Worm (Caenorhabditis elegans): ENCODE measurements around the gene F26G1.2.

The F26G1.2 gene

DNA sequence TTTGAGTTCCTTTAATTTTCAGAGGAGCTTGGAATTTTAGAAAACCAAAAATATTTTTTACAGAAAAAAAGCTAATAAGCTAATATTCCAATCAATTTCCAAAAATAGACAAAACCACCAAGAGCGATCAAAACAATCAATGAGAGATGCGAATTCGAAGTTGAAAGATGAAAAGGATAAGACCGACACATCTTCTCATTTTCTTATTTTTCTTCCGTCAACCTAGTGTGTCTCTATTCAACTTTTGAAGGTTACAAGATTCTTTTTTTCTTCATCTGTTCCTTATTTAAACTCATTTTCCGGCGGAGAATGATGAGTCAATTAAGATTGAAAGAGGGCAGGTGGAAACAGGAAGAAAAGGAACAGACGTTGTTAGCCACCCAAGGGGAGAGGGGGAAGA lies 4.7 kb downstream of the F26G1.2 start:
- TF ChIP-seq nhr-23 (tag; optimal IDR thresholded peaks at IDR 0.05) = peak; percentile 35
- peak; percentile 27 for TF ChIP-seq ceh-28 (tag; optimal IDR thresholded peaks at IDR 0.05)
- TF ChIP-seq nhr-25 (tag; optimal IDR thresholded peaks at IDR 0.05) = peak; percentile 60
- TF ChIP-seq zag-1 (tag; optimal IDR thresholded peaks at IDR 0.05) = no peak

DNA sequence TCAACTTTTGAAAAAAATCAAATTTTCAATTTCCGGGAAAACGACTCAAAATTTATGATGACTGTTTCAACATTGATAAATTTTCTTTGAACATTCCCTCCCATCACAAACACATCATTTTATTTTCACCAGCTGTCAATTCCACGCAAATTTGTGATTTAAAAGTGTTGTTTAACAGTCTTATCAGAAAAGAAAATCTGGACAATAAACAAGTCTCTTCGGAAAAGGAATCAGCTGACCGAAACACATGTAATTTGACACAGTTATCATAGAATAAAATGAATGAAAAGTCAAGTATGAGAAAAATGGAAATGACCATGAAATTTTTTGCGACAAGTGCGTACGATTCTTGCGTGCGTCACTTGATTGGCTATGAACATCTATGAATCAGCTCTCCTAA lies 6.2 kb downstream of the F26G1.2 start:
- TF ChIP-seq nhr-23 (tag; optimal IDR thresholded peaks at IDR 0.05) (peak; percentile 62), ztf-11 (tag; optimal IDR thresholded peaks at IDR 0.05) (no peak), jun-1 (tag; optimal IDR thresholded peaks at IDR 0.05) (peak; percentile 39), elt-2 (tag; optimal IDR thresholded peaks at IDR 0.05) (peak; percentile 87), nhr-76 (tag; optimal IDR thresholded peaks at IDR 0.05) (no peak), pha-4 (tag; optimal IDR thresholded peaks at IDR 0.05) (peak; percentile 46), nhr-25 (tag; optimal IDR thresholded peaks at IDR 0.05) (peak; percentile 59)

DNA sequence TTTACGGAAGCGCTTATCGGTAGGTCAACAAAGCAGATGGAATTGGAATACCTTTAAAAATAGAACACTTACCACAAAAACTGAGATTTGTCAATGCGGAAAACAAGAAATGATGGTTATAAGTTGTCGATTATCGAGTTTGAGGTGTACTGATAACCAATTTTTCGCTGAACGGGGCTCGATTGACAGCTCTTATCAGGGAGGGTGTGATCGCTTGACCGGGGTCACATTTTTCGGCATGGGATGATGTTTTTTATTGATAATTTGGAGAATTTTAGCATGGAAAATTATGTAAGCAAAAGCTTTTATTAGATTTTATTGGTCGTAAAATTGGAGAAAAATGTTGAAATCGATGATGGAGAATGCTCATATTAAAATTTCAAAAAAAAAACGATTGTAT lies 7.0 kb downstream of the F26G1.2 start:
- peak; percentile 99 for TF ChIP-seq elt-2 (tag; optimal IDR thresholded peaks at IDR 0.05)
- TF ChIP-seq pqm-1 (tag; optimal IDR thresholded peaks at IDR 0.05) = peak; percentile 87
- TF ChIP-seq pha-4 (tag; optimal IDR thresholded peaks at IDR 0.05) = peak; percentile 69
- no peak for TF ChIP-seq ztf-4 (tag; optimal IDR thresholded peaks at IDR 0.05)
- TF ChIP-seq jun-1 (tag; optimal IDR thresholded peaks at IDR 0.05) = peak; percentile 24

DNA sequence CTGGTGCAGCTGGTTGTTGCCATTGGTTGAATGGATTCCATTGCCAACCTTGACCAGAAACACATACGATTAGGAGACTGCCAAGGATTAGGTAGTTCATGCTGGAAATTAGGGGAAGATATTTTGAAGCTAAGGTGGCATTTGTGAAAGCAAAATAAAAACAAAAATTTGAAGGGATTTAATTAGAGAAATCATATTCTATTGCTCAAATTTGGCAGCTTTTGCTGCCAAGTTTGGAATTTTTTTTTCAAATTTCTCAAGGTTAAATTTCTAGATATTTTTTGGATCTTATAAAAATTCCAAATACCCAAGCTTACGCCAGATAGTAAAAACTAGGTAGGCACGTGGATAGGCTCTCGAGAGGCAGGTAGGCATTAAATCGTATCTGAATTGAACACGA lies 8.4 kb downstream of the F26G1.2 start, which contains the start of gene F26G1.5:
F26G1.5 (minus strand) TSS at position 101 of the 400 bp plus-strand sequence.
- no peak for TF ChIP-seq egl-27 (tag; optimal IDR thresholded peaks at IDR 0.05)
- TF ChIP-seq ceh-9 (tag; optimal IDR thresholded peaks at IDR 0.05) = no peak
- TF ChIP-seq ZK546.5 (tag; optimal IDR thresholded peaks at IDR 0.05) = no peak
- TF ChIP-seq elt-1 (tag; optimal IDR thresholded peaks at IDR 0.05) = no peak
- no peak for TF ChIP-seq aly-2 (tag; optimal IDR thresholded peaks at IDR 0.05)
- no peak for TF ChIP-seq elt-3 (tag; optimal IDR thresholded peaks at IDR 0.05)
- no peak for TF ChIP-seq hmg-11 (tag; optimal IDR thresholded peaks at IDR 0.05)
- TF ChIP-seq eor-1 (tag; optimal IDR thresholded peaks at IDR 0.05) = no peak
- no peak for TF ChIP-seq mdl-1 (tag; optimal IDR thresholded peaks at IDR 0.05)
- TF ChIP-seq nhr-43 (tag; optimal IDR thresholded peaks at IDR 0.05; ENCODE audit: poor library complexity, severe bottlenecking) = no peak
- no peak for TF ChIP-seq daf-12 (tag; optimal IDR thresholded peaks at IDR 0.05)
- no peak for TF ChIP-seq pha-4 (tag; optimal IDR thresholded peaks at IDR 0.05)
- no peak for TF ChIP-seq nhr-12 (tag; optimal IDR thresholded peaks at IDR 0.05)
- no peak for TF ChIP-seq R02D3.7 (tag; optimal IDR thresholded peaks at IDR 0.05)
- TF ChIP-seq egl-5 (tag; optimal IDR thresholded peaks at IDR 0.05) = no peak
- TF ChIP-seq ceh-28 (tag; optimal IDR thresholded peaks at IDR 0.05) = no peak
- TF ChIP-seq lin-39 (tag; optimal IDR thresholded peaks at IDR 0.05) = no peak

DNA sequence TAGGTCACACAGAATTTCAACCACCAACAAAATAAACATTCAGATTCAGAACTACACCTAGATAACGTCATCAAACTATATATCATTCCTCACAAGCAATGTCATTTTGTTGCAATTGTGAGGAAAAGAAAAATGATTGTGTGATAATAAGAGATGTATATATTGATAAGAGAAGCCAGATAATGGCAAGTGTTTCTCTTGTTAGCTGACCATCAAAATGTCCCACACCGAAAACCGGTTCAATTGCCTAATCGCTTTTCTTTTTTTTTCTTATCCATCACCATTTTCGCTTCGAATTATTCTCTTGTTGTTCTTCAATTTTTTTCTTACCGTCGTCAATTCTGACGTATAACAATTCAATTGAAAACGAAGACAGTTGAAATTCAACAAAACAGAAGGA lies 9.6 kb downstream of the F26G1.2 start:
- TF ChIP-seq nhr-43 (tag; optimal IDR thresholded peaks at IDR 0.05; ENCODE audit: poor library complexity, severe bottlenecking) = peak; percentile 44
- TF ChIP-seq nhr-23 (tag; optimal IDR thresholded peaks at IDR 0.05) = peak; percentile 9
- TF ChIP-seq nhr-25 (tag; optimal IDR thresholded peaks at IDR 0.05) = peak; percentile 48
- TF ChIP-seq ama-1 (optimal IDR thresholded peaks at IDR 0.05) = no peak
- TF ChIP-seq elt-2 (tag; optimal IDR thresholded peaks at IDR 0.05) = no peak
- TF ChIP-seq elt-1 (tag; optimal IDR thresholded peaks at IDR 0.05) = peak; percentile 16
- TF ChIP-seq elt-3 (tag; optimal IDR thresholded peaks at IDR 0.05) = peak in 2 of 3 experiments; percentile 18 to 57

DNA sequence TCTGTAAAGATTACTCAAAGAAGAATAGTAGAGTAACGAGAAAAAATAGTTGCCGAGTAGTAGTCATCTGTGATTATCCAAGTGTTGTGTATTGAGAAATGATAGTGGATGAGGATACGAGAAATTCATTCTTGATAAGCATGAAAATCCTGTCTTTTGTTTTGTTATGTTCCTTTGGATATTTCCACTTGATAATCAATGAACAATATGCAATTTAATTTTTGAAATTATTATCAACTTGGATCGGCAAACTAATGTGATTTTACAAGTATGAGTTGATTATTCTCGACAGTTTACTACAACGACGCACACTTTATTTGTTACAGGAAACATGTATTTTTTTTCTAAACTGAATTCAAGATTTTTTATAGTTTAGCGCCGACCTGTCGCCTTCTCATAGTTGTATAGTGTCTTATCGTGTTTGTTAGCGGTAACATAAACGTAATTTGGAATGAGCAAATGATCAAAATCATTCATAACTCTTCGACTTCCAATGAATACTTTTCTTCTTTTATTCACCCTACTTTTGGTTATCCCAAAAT lies 11.1 kb downstream of the F26G1.2 start, which contains the start of the genes F26G1.9 and F26G1.10:
F26G1.9 (minus strand) TSS at position 101 of the 542 bp plus-strand sequence.
F26G1.10 (plus strand) TSS at position 492 of the 542 bp plus-strand sequence.
- TF ChIP-seq ceh-28 (tag; optimal IDR thresholded peaks at IDR 0.05) (no peak), elt-2 (tag; optimal IDR thresholded peaks at IDR 0.05) (peak; percentile 23)

DNA sequence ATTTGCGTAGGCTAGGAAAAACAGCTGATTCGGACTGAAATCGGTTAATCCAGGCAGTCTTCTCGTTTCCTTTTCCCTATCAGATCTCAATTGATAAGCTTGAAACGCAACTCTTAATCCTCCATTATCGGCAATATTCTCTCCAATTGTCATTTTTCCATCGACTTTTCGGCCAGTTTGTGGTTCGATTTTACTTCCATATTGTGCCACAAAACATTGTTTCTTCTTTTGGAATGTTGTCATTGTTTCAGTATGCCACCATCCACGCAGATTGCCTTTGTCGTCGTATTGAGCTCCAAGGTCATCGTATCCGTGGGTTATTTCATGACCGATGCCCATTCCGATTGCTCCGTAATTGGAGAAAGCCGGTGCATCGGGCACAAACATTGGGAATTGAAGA lies 12.9 kb downstream of the F26G1.2 start:
- TF ChIP-seq unc-39 (tag; optimal IDR thresholded peaks at IDR 0.05) (no peak), ztf-4 (tag; optimal IDR thresholded peaks at IDR 0.05) (no peak), fkh-2 (tag; optimal IDR thresholded peaks at IDR 0.05) (no peak), pqm-1 (tag; optimal IDR thresholded peaks at IDR 0.05) (no peak)
